Fruit fly (Drosophila melanogaster): ENCODE results near the gene Tet.

DNA sequence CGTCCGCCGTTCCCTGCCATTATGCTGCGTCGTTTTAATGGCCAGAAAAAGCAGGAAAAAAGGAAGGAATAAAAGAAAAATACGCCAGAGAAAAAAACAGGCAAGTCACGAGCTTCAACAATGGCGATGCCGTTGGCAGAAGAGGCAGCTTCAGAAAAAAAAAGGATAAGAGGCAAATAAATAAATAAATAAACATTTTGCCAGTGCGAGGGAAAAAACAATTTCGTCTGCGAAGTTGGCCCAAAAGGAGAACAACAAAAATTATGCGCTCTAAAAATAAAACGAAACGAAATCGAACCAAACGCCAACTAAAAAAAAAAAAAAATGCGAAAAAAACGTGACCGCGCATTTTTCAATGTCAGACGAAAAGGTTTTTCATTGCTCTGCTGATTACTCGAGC is 47.2 kb downstream of the Tet start:
- TF ChIP-seq h (GFP tag; optimal IDR thresholded peaks at IDR 0.05) (no peak), CrebA (GFP tag; optimal IDR thresholded peaks at IDR 0.05; ENCODE audit: borderline replicate concordance) (peak; percentile 83), psq (GFP tag; optimal IDR thresholded peaks at IDR 0.05) (peak; percentile 91), CG9705 (GFP tag; optimal IDR thresholded peaks at IDR 0.05) (no peak), Myc (optimal IDR thresholded peaks at IDR 0.05) (no peak), dl (GFP tag; optimal IDR thresholded peaks at IDR 0.05; ENCODE audit: insufficient read depth in 1 of 2, partially characterized antibody in 2 of 2) (no peak), jim (GFP tag; optimal IDR thresholded peaks at IDR 0.05) (peak; percentile 24), tai (GFP tag; optimal IDR thresholded peaks at IDR 0.05) (no peak), dsf (GFP tag; optimal IDR thresholded peaks at IDR 0.05; ENCODE audit: borderline replicate concordance) (no peak), br (GFP tag; optimal IDR thresholded peaks at IDR 0.05) (no peak), fru (GFP tag; optimal IDR thresholded peaks at IDR 0.05) (peak; percentile 11)

Data from whole organism, wandering third instar larva.